Worm (Caenorhabditis elegans) whole organism, mixed stage, embryonic: ENCODE data around the gene F49C5.10.

Source experiments
- M03D4.4 ChIP-seq: sonication (generic microtip); optimal IDR thresholded peaks from 2 replicates; lab custom pipeline; 2017; ENCODE audit warnings: mild to moderate bottlenecking, missing genetic modification characterization, missing compliant biosample characterization
- bed-3 ChIP-seq: fragments of 200-800 bp; sonication (Bioruptor generic); optimal IDR thresholded peaks from 3 replicates; lab custom pipeline; 2018; ENCODE audit warnings: mild to moderate bottlenecking, missing genetic modification characterization, moderate library complexity, missing compliant biosample characterization
- blmp-1 ChIP-seq: fragments of 150-350 bp; optimal IDR thresholded peaks from 2 replicates; lab custom pipeline; 2014; ENCODE audit warnings: missing biosample characterization, missing genetic modification characterization
- ceh-39 ChIP-seq: fragments of 150-350 bp; optimal IDR thresholded peaks from 2 replicates; lab custom pipeline; 2014; ENCODE audit warnings: missing biosample characterization, missing genetic modification characterization
- ceh-43 ChIP-seq: fragments of 200-800 bp; sonication (Bioruptor generic); optimal IDR thresholded peaks from 2 replicates; lab custom pipeline; 2018; ENCODE audit warnings: mild to moderate bottlenecking, missing genetic modification characterization, moderate library complexity, missing compliant biosample characterization
- ceh-83 ChIP-seq: fragments of 200-800 bp; sonication (Bioruptor generic); optimal IDR thresholded peaks from 2 replicates; lab custom pipeline; 2018; ENCODE audit warnings: mild to moderate bottlenecking, missing genetic modification characterization, missing compliant biosample characterization
- ces-1 ChIP-seq: fragments of 150-350 bp; optimal IDR thresholded peaks from 2 replicates; lab custom pipeline; 2014; ENCODE audit warnings: missing biosample characterization, missing genetic modification reagents, missing genetic modification characterization
- cnd-1 ChIP-seq: fragments of 200-800 bp; sonication (Bioruptor generic); optimal IDR thresholded peaks from 2 replicates; lab custom pipeline; 2018; ENCODE audit warnings: mild to moderate bottlenecking, missing genetic modification characterization, missing compliant biosample characterization
- elt-1 ChIP-seq: sonication (generic microtip); optimal IDR thresholded peaks from 2 replicates; lab custom pipeline; 2017; ENCODE audit warnings: missing genetic modification characterization, mild to moderate bottlenecking, missing compliant biosample characterization, antibody characterized with exemption, moderate library complexity, borderline replicate concordance; ENCODE audit not compliant: insufficient read depth
- flh-1 ChIP-seq: fragments of 200-800 bp; sonication (Bioruptor generic); optimal IDR thresholded peaks from 2 replicates; lab custom pipeline; 2018; ENCODE audit warnings: mild to moderate bottlenecking, missing genetic modification characterization, moderate library complexity, missing compliant biosample characterization
- ham-2 ChIP-seq: fragments of 200-800 bp; sonication (Bioruptor generic); optimal IDR thresholded peaks from 2 replicates; lab custom pipeline; 2018; ENCODE audit warnings: mild to moderate bottlenecking, missing genetic modification characterization, missing compliant biosample characterization
- hlh-1 ChIP-seq: fragments of 150-350 bp; optimal IDR thresholded peaks from 2 replicates; lab custom pipeline; 2014; ENCODE audit warnings: missing biosample characterization, missing genetic modification reagents, missing genetic modification characterization
- lin-32 ChIP-seq: fragments of 200-800 bp; sonication (Bioruptor generic); optimal IDR thresholded peaks from 2 replicates; lab custom pipeline; 2018; ENCODE audit warnings: mild to moderate bottlenecking, missing genetic modification characterization, missing compliant biosample characterization
- lsy-2 ChIP-seq: fragments of 150-350 bp; optimal IDR thresholded peaks from 2 replicates; lab custom pipeline; 2014; ENCODE audit warnings: missing biosample characterization, missing genetic modification characterization
- mab-5 ChIP-seq: fragments of 150-350 bp; optimal IDR thresholded peaks from 2 replicates; lab custom pipeline; 2014; ENCODE audit warnings: missing biosample characterization, missing genetic modification characterization
- mep-1 ChIP-seq: fragments of 150-350 bp; optimal IDR thresholded peaks from 2 replicates; lab custom pipeline; 2017; ENCODE audit warnings: missing biosample characterization, missing genetic modification reagents, missing genetic modification characterization, inconsistent platforms
- mls-2 ChIP-seq: sonication (generic microtip); optimal IDR thresholded peaks from 2 replicates; lab custom pipeline; 2016; ENCODE audit warnings: mild to moderate bottlenecking, missing genetic modification characterization, moderate library complexity, missing compliant biosample characterization
- nhr-12 ChIP-seq: fragments of 150-350 bp; optimal IDR thresholded peaks from 2 replicates; lab custom pipeline; 2014; ENCODE audit warnings: missing biosample characterization, missing genetic modification characterization
- nhr-237 ChIP-seq: fragments of 150-350 bp; optimal IDR thresholded peaks from 2 replicates; lab custom pipeline; 2014; ENCODE audit warnings: missing biosample characterization, missing genetic modification characterization
- nhr-28 ChIP-seq: fragments of 150-350 bp; optimal IDR thresholded peaks from 2 replicates; lab custom pipeline; 2014; ENCODE audit warnings: missing biosample characterization, missing genetic modification characterization
- nhr-76 ChIP-seq: sonication (generic microtip); optimal IDR thresholded peaks from 2 replicates; lab custom pipeline; 2017; ENCODE audit warnings: missing biosample characterization, missing genetic modification characterization
- pha-4 ChIP-seq: fragments of 150-350 bp; optimal IDR thresholded peaks from 2 replicates; lab custom pipeline; 2018; ENCODE audit warnings: missing biosample characterization, missing genetic modification reagents, missing genetic modification characterization
- sem-2 ChIP-seq: fragments of 200-800 bp; sonication (Bioruptor generic); optimal IDR thresholded peaks from 2 replicates; lab custom pipeline; 2018; ENCODE audit warnings: mild to moderate bottlenecking, missing genetic modification characterization, missing compliant biosample characterization
- snpc-4 ChIP-seq: fragments of 150-350 bp; optimal IDR thresholded peaks from 2 replicates; lab custom pipeline; 2014; ENCODE audit warnings: missing biosample characterization, missing genetic modification characterization
- sptf-1 ChIP-seq: sonication (generic microtip); optimal IDR thresholded peaks from 2 replicates; lab custom pipeline; 2017; ENCODE audit warnings: mild to moderate bottlenecking, missing genetic modification characterization, moderate library complexity, missing compliant biosample characterization
- tbx-8 ChIP-seq: fragments of 200-800 bp; sonication (Bioruptor generic); optimal IDR thresholded peaks from 2 replicates; lab custom pipeline; 2018; ENCODE audit warnings: mild to moderate bottlenecking, missing genetic modification characterization, moderate library complexity, missing compliant biosample characterization
- unc-120 ChIP-seq: sonication (generic microtip); optimal IDR thresholded peaks from 2 replicates; lab custom pipeline; 2017; ENCODE audit warnings: missing genetic modification characterization, missing compliant biosample characterization; ENCODE audit not compliant: poor library complexity, severe bottlenecking
- unc-39 ChIP-seq: fragments of 150-350 bp; optimal IDR thresholded peaks from 2 replicates; lab custom pipeline; 2014; ENCODE audit warnings: missing biosample characterization, missing genetic modification characterization
- unc-62 ChIP-seq: fragments of 150-350 bp; optimal IDR thresholded peaks from 2 replicates; lab custom pipeline; 2014; ENCODE audit warnings: missing biosample characterization, missing genetic modification reagents, missing genetic modification characterization
- zip-8 ChIP-seq: fragments of 150-350 bp; optimal IDR thresholded peaks from 2 replicates; lab custom pipeline; 2014; ENCODE audit warnings: missing biosample characterization, missing genetic modification characterization
- ztf-11 ChIP-seq: fragments of 150-350 bp; optimal IDR thresholded peaks from 2 replicates; lab custom pipeline; 2014; ENCODE audit warnings: missing biosample characterization, missing genetic modification characterization

F49C5.10 gene

DNA sequence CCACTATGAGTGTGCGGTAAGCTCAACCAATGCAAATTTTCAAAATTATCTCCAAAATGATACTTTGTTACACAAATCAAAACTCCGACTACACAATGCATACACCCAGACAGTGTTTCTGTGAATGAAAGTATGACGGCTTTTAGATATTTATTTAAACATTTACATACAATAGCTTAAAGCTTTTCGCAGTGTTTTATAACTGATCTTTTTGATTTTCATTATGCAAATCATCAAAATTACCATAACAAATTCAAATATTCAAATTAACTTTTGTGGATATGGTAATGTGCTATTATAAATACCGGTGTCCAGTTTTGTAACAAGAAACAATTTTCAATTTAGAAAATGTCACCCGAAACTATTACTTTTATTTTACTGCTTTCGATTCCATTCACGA is at the start of gene F49C5.10, which contains the start of gene F49C5.5:
Gene F49C5.10, plus strand, starts transcription at position 344 of the 400 bp plus-strand sequence.
Gene F49C5.5, minus strand, starts transcription at position 101 of the 400 bp plus-strand sequence.
- TF ChIP-seq nhr-12 (no peak), hlh-1 (tag; lab: Kevin White, UChicago) (no peak), elt-1 (no peak), unc-120 (tag; lab: Kevin White, UChicago) (no peak), nhr-76 (tag; lab: Kevin White, UChicago) (no peak), blmp-1 (tag; lab: Kevin White, UChicago) (no peak), mep-1 (tag; lab: Kevin White, UChicago) (no peak), M03D4.4 (no peak), ztf-11 (tag; lab: Kevin White, UChicago) (no peak), flh-1 (GFP tag; lab: Kevin White, UChicago) (no peak), pha-4 (tag; lab: Kevin White, UChicago) (no peak), ceh-43 (GFP tag; lab: Kevin White, UChicago) (no peak), zip-8 (tag; lab: Kevin White, UChicago) (no peak), sem-2 (GFP tag; lab: Kevin White, UChicago) (no peak), sptf-1 (tag; lab: Kevin White, UChicago) (no peak), snpc-4 (tag; lab: Kevin White, UChicago) (no peak), tbx-8 (GFP tag; lab: Kevin White, UChicago) (no peak), ham-2 (GFP tag; lab: Kevin White, UChicago) (no peak)

DNA sequence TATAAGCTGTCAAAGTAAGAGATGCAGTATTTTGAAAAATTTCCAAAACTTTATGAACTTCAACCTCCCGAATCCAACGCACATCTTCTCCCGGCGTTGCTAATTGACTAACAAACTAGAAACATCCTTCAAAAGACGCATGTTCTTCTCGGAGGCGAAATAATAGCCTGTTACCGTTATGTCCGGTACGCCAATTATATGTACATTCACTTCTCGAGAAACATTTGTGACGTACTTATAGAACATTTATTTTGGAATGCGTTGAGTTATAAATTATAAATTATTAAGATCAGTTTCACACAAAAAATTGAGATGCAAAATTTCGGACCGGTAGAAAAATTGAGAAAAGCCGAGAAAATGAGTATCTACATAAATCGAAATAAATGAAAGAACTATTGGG is 49.6 kb upstream of the F49C5.10 start, which contains the start of gene T21B4.3:
Gene T21B4.3, minus strand, starts transcription at position 101 of the 400 bp plus-strand sequence.
- TF ChIP-seq mls-2 (tag; lab: Kevin White, UChicago) (no peak), unc-62 (no peak), tbx-8 (GFP tag; lab: Kevin White, UChicago) (no peak), flh-1 (GFP tag; lab: Kevin White, UChicago) (no peak)

DNA sequence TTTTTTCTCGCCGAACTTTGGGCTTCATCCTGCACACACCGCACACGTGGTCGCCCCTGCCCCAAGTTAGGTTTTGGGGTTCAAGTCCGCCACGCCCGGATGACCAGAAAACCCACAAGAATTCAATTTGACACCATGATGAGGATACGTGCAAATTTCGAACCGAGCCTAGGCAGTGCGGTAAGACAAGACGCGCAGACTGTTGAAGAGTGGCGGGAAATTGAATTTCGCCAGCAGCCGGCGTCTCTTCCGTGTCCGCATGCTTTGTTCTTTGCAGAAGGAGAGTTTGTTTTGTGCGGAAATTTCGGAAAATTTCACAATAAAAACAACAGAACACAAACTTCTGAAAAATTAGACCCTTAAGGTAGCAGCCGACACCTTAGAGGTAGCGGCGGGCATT is 46.6 kb upstream of the F49C5.10 start:
- no peak for TF ChIP-seq sptf-1 (tag; lab: Kevin White, UChicago)
- TF ChIP-seq ces-1 (GFP tag; lab: Kevin White, UChicago): peak; percentile 91
- TF ChIP-seq, all 35 proteins: peak for 1

DNA sequence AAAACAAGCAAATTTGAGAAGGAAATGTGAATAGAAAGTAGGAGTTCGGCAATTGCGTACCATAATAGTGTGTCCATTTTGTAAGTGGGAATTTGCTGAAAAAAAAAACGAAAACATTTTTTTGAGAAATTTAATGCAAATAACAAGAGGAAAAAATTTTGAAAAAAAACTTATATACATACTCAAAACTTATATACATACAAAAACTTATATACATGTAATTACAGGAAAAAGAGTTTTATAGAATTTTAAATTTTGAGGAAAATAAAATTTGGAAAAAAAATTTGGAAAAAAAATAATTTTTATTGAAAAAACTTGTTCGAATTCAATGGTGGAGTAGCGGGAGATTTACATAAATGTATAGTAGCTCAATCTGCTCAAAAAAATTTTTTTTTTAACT is 43.8 kb upstream of the F49C5.10 start, which contains the start of gene ador-1:
Gene ador-1, minus strand, starts transcription at position 101 of the 400 bp plus-strand sequence.
- TF ChIP-seq ceh-83 (GFP tag; lab: Kevin White, UChicago) (no peak), mab-5 (no peak), ceh-43 (GFP tag; lab: Kevin White, UChicago) (no peak), M03D4.4 (no peak), unc-120 (tag; lab: Kevin White, UChicago) (no peak), nhr-76 (tag; lab: Kevin White, UChicago) (no peak), elt-1 (no peak), unc-39 (no peak), cnd-1 (tag; lab: Kevin White, UChicago) (no peak), nhr-12 (no peak), bed-3 (GFP tag; lab: Kevin White, UChicago) (no peak), unc-62 (no peak), ztf-11 (tag; lab: Kevin White, UChicago) (no peak), mls-2 (tag; lab: Kevin White, UChicago) (no peak), ceh-39 (tag; lab: Kevin White, UChicago) (no peak), sptf-1 (tag; lab: Kevin White, UChicago) (no peak), ces-1 (GFP tag; lab: Kevin White, UChicago) (no peak), lsy-2 (tag; lab: Kevin White, UChicago) (no peak)

DNA sequence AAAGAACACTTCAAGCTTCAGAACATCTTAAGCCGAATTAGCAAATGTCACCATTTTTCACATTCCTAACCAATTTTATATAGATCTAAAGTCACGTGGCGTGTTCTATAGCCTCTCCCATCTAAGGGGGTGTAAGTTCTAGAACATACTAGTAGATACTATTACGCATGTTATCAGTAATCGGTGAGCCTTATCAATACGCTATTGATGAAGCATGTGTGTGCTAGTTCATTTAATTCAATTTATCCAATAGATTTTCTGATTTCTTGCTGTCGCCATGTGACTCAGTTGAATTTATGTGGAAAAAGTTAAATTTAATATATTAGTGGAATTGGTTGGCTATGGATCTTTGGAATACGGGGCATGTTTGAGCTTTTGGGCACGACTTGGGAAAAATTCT is 40.0 kb upstream of the F49C5.10 start:
- TF ChIP-seq snpc-4 (tag; lab: Kevin White, UChicago) (no peak), nhr-76 (tag; lab: Kevin White, UChicago) (no peak), mab-5 (no peak), ztf-11 (tag; lab: Kevin White, UChicago) (no peak)

DNA sequence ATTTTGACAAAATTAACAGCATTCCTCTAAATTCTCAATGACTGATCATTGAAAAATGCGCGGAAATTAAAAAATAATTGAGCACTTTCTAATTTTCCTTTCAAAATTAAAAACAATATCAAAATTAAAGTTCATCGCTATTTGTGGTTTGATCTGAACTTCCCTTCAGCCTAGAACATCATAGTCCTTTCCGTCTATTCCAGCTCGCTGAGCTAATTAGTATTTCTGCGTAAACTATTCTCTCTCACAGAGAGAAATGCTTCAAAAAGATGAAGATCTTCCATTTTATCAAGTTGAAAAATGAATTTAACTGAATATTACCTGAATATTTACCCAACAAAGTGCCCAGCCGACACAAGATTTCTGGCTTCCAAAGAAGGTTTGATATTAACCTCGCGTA is 39.5 kb upstream of the F49C5.10 start, which contains the start of gene srh-68:
Gene srh-68, plus strand, starts transcription at position 301 of the 400 bp plus-strand sequence.
- TF ChIP-seq nhr-12 (no peak), unc-62 (no peak), ztf-11 (tag; lab: Kevin White, UChicago) (no peak), pha-4 (tag; lab: Kevin White, UChicago) (no peak), lin-32 (GFP tag; lab: Kevin White, UChicago) (no peak), nhr-237 (tag; lab: Kevin White, UChicago) (no peak), nhr-28 (tag; lab: Kevin White, UChicago) (no peak), bed-3 (GFP tag; lab: Kevin White, UChicago) (no peak), mls-2 (tag; lab: Kevin White, UChicago) (no peak), M03D4.4 (no peak), cnd-1 (tag; lab: Kevin White, UChicago) (no peak), sem-2 (GFP tag; lab: Kevin White, UChicago) (no peak), ces-1 (GFP tag; lab: Kevin White, UChicago) (no peak)
